Worm (Caenorhabditis elegans) whole organism, L4/young adult: Measurements from ENCODE around the gene acl-9.

Experiments used
- W03F9.2 ChIP-seq: fragments of 150-350 bp; optimal IDR thresholded peaks from 2 replicates; lab custom pipeline; 2014; ENCODE audit warnings: missing biosample characterization, missing genetic modification characterization
- dao-5 ChIP-seq: sonication (generic microtip); optimal IDR thresholded peaks from 2 replicates; lab custom pipeline; 2016; ENCODE audit warnings: missing genotype, missing genetic modification characterization, moderate library complexity, missing compliant biosample characterization
- him-1 ChIP-seq: sonication (generic microtip); optimal IDR thresholded peaks from 2 replicates; lab custom pipeline; 2016; ENCODE audit warnings: missing genotype, missing genetic modification reagents, missing genetic modification characterization, missing compliant biosample characterization

The acl-9 gene

DNA sequence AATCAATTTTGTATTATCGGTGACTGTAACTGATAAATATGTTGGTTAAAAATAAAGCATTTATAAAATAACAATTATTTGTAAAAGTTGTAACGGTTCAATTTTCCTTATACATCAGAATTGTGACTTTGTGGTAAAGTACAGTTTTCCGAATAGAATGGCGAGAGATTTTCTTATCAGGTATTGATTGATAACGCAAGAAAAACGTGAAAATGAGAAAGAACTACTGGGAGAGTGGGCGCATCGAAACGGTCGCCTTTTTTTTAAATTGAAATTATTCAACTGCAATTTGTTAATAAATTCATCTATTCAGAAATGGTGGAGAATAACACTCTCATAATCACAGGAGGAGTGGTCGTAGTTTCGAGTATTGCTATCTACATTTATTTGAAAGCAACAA is 16.7 kb upstream of the acl-9 start, which contains the start of gene hpo-19:
TSS of gene hpo-19 (plus strand) at position 314 of the 400 bp plus-strand sequence.
- no peak for TF ChIP-seq W03F9.2 (tag; lab: Kevin White, UChicago)
- no peak for TF ChIP-seq him-1 (tag; lab: Kevin White, UChicago)
- TF ChIP-seq dao-5 (tag; lab: Kevin White, UChicago): no peak

DNA sequence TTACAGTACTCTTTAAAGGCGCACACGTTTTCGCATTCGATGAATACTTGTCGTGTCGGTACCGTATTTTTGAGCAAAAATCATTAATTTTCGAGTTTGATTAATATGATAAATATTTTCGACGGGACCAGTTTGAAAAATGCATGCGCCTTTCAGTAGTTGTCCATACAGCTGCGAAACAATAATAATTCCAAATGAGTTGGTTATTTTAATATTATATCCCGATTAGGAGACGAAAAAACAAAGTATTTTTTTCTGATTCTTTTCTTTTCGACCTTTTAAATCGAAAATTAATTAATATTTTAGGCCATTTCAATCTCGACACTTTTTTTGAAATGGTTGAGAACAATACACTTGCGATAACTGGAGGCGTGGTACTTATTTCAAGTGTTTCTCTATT is 14.4 kb upstream of the acl-9 start, which contains the start of gene T05H4.4:
TSS of gene T05H4.4 (plus strand) at position 301 of the 400 bp plus-strand sequence.
- TF ChIP-seq him-1 (tag; lab: Kevin White, UChicago): no peak
- TF ChIP-seq dao-5 (tag; lab: Kevin White, UChicago): no peak
- no peak for TF ChIP-seq W03F9.2 (tag; lab: Kevin White, UChicago)

ce11 chrV:6441613-6442012 is 11.4 kb upstream of the acl-9 start, which contains the start of gene T05H4.15:
Gene T05H4.15, minus strand, starts transcription at chrV:6441713.
- TF ChIP-seq dao-5 (tag; lab: Kevin White, UChicago): no peak
- TF ChIP-seq him-1 (tag; lab: Kevin White, UChicago): no peak
- no peak for TF ChIP-seq W03F9.2 (tag; lab: Kevin White, UChicago)

DNA sequence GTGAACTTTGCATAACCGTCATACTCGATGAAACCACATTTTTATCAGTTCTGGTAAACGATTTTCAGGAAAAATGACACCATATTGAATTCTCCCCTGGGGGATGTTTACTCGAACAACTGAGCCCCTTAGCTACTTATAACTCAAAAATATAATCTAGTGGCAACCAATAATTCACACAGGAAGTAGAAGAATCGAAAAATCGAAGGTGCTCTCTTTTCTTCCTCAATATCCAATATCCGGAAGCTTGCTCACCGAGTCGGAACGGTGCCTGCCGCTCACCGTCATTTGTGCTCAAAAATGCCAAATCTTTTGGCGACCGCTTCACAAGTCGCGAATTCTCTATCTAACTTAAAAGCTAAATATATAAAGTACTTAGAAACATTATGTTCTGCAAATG is 11.0 kb upstream of the acl-9 start, which contains the start of gene T05H4.3:
TSS of gene T05H4.3 (plus strand) at position 301 of the 400 bp plus-strand sequence.
- TF ChIP-seq him-1 (tag; lab: Kevin White, UChicago) (no peak), dao-5 (tag; lab: Kevin White, UChicago) (no peak), W03F9.2 (tag; lab: Kevin White, UChicago) (no peak)

DNA sequence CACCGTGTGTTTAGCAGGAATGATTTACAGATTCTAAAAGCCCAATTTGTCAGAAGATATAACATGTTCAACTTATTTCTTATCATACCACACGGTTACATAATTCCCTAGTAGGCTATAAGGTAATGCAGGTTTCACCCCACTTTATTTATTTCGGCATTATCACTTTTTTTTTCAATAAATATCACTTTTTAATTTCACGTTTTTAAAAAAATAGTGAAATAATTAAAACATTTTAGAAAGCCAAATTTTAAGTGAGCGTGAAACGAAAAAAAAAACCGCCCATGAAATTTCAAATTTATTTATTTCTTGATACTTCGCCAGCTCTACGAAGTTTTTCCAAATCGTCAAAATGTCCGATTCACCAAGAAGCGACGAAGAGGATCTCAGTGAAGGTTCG is 4.7 kb upstream of the acl-9 start, which contains the start of gene fbxa-196:
TSS of gene fbxa-196 (plus strand) at position 301 of the 400 bp plus-strand sequence.
- no peak for TF ChIP-seq him-1 (tag; lab: Kevin White, UChicago)
- TF ChIP-seq dao-5 (tag; lab: Kevin White, UChicago): no peak
- no peak for TF ChIP-seq W03F9.2 (tag; lab: Kevin White, UChicago)

ce11 chrV:6450129-6451011 is 2.7 kb upstream of the acl-9 start, which contains the start of gene acl-8:
Gene acl-8, plus strand, starts transcription at chrV:6450870.
- TF ChIP-seq W03F9.2 (tag; lab: Kevin White, UChicago) (no peak), dao-5 (tag; lab: Kevin White, UChicago) (no peak), him-1 (tag; lab: Kevin White, UChicago) (no peak)

DNA sequence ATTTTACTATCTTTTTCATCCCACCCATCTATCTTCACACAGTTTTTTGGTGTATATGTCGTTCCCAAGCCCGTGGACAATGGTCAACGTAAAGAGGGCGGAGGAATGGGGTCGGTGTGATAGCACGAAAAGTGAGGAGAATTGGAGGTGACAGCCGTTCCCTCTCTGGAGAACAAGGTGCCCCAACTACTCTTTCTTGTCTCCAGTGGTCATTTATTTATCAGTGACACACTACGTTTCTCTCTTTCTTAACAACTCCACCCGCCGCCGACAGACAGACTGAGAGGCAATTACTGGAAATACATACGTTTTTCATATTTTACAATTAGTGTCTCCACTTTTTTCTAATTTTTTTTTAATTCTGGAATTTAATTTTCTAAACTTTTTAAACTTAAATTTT is 3.9 kb downstream of the acl-9 start:
- TF ChIP-seq W03F9.2 (tag; lab: Kevin White, UChicago) (no peak), him-1 (tag; lab: Kevin White, UChicago) (no peak), dao-5 (tag; lab: Kevin White, UChicago) (no peak)

DNA sequence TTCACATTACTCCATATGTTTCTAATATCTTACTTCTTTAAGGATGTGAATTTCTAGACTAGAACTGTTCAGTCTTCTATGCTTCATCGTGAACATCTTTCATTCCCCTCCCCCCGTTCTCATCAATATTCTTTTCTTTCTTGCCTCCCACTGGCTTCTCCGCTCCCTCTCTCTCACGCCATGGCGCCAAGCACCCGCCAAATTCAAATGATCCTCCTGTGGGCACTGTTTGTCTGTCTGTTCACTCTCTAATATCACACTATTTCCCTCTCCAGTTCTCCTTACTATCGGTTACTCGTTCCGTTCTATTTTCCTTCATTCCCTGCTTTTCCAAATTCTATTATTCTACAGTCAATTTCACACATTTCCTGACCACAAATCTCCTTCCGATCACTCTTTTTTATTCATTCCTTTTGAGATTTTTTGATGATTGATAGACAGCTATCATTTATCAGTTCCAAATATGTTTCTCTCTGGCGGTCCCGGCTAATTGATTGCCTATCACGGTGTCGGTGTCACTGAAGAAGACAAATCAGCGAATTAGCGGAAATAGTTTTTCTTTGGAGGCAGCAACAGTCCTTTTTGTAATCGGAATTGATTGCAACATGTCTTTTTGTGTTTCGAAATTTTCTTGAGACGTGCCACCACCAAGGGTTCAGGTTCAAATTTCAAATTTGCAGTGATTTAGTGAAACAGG is 5.4 kb downstream of the acl-9 start:
- TF ChIP-seq W03F9.2 (tag; lab: Kevin White, UChicago) (no peak), him-1 (tag; lab: Kevin White, UChicago) (no peak), dao-5 (tag; lab: Kevin White, UChicago) (no peak)

DNA sequence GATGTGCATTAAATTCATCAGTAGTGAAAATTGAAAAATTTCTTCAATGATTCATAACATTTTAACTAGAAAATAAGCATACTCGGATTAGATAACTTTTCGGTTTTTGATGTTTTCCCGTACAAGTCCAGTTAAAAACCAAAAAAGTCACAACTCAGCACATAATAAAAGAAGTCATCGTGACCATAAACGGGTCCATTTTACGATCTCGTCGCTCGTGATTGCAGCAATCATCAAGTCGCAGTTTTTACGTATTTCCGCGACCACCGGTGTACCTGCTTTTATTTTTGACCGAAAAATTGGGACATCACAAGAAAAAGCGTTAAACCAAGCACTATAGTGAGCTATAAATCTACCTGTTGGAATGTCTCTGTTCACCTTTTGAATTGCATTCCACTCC is 8.2 kb downstream of the acl-9 start:
- TF ChIP-seq him-1 (tag; lab: Kevin White, UChicago) (no peak), dao-5 (tag; lab: Kevin White, UChicago) (no peak), W03F9.2 (tag; lab: Kevin White, UChicago) (no peak)

DNA sequence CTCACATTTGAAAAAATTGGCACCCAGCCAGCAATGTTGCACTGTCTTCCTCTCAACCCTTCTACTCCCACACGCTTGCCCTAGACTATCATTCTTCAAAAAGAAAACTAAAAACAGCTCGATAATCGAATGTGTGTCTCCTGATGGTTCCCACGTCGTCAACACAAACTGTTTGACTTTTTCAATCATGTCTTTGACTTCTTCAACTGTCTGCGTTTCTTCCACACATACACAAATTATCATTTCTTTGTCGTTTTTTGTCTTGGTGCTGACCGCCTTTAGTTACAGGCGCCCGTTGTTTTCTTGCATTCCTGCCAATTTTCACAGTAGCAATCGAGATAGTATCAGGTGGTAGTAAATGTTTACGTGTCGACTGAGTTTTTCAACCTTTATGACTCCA is 9.6 kb downstream of the acl-9 start:
- TF ChIP-seq dao-5 (tag; lab: Kevin White, UChicago) (no peak), him-1 (tag; lab: Kevin White, UChicago) (no peak), W03F9.2 (tag; lab: Kevin White, UChicago) (no peak)

DNA sequence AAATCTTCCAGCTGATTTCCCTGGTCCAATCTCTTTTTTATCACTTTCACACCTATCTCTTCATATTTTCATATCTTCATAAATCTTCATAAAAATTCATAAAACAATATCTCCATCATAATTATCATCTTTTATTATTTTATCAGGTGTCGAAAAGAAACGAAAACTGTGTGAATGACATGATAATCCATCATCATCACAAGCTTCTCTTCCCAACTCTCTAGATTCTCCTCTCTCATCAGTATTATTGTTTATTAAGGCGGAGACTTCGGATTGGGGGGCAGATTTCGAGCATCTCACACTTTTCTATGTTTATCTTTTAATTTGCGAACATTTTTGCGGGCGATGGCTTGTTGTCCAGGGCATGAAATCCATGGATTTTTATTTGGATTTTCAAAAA is 11.2 kb downstream of the acl-9 start:
- no peak for TF ChIP-seq him-1 (tag; lab: Kevin White, UChicago)
- no peak for TF ChIP-seq dao-5 (tag; lab: Kevin White, UChicago)
- no peak for TF ChIP-seq W03F9.2 (tag; lab: Kevin White, UChicago)

- TF ChIP-seq him-1 (tag; lab: Kevin White, UChicago) (no peak), W03F9.2 (tag; lab: Kevin White, UChicago) (no peak), dao-5 (tag; lab: Kevin White, UChicago) (no peak)
These were observed 11.7 kb downstream of the acl-9 start, which contains the start of gene unc-83 for ce11 chrV:6464765-6465164. Gene unc-83, plus strand, starts transcription at chrV:6465065.

- TF ChIP-seq dao-5 (tag; lab: Kevin White, UChicago) (no peak), him-1 (tag; lab: Kevin White, UChicago) (no peak), W03F9.2 (tag; lab: Kevin White, UChicago) (no peak)
These were observed 14.7 kb downstream of the acl-9 start for ce11 chrV:6467676-6468075.
